Fruit fly (Drosophila melanogaster): ENCODE measurements around the gene MED6.

dm6 chr3R:9800644-9801330 lies 32.0 kb upstream of the MED6 start, which contains the start of the genes CG9467 and CG8526:
- TF ChIP-seq CTCF (optimal IDR thresholded peaks at IDR 0.05) (no peak), CG8478 (optimal IDR thresholded peaks at IDR 0.05) (no peak)

Data from S2 (cell line).